Worm (Caenorhabditis elegans): ENCODE results near the gene lips-10.

- no peak for TF ChIP-seq ama-1 (optimal IDR thresholded peaks at IDR 0.05)
- no peak for TF ChIP-seq ceh-36 (tag; optimal IDR thresholded peaks at IDR 0.05)
- no peak for TF ChIP-seq ceh-13 (GFP tag; optimal IDR thresholded peaks at IDR 0.05)
- TF ChIP-seq ets-7 (tag; optimal IDR thresholded peaks at IDR 0.05): no peak
- no peak for TF ChIP-seq flt-1 (GFP tag; IDR thresholded peaks at IDR 0.05)
- no peak for TF ChIP-seq tbx-11 (GFP tag; IDR thresholded peaks at IDR 0.05)
- no peak for TF ChIP-seq B0310.2 (tag; optimal IDR thresholded peaks at IDR 0.05)
These were observed 42.8 kb downstream of the lips-10 start, which contains the start of gene M05D6.5 for ce11 chrII:8481731-8482253.
